Worm (Caenorhabditis elegans): ENCODE data around the gene F47B7.2.

- TF ChIP-seq unc-62 (GFP tag; optimal IDR thresholded peaks at IDR 0.05) (no peak), lsy-2 (tag; optimal IDR thresholded peaks at IDR 0.05) (no peak), ztf-11 (tag; optimal IDR thresholded peaks at IDR 0.05) (no peak), unc-39 (tag; optimal IDR thresholded peaks at IDR 0.05) (no peak), nhr-76 (tag; optimal IDR thresholded peaks at IDR 0.05) (no peak), snpc-4 (tag; optimal IDR thresholded peaks at IDR 0.05) (no peak), ces-1 (GFP tag; optimal IDR thresholded peaks at IDR 0.05) (no peak), nhr-237 (tag; optimal IDR thresholded peaks at IDR 0.05) (no peak), elt-3 (tag; optimal IDR thresholded peaks at IDR 0.05) (no peak), mls-2 (tag; optimal IDR thresholded peaks at IDR 0.05) (no peak), blmp-1 (tag; optimal IDR thresholded peaks at IDR 0.05) (no peak), zip-8 (tag; optimal IDR thresholded peaks at IDR 0.05) (no peak), M03D4.4 (tag; optimal IDR thresholded peaks at IDR 0.05) (no peak)
These were observed 42.3 kb downstream of the F47B7.2 start for ce11 chrX:3814827-3815226.
